Fruit fly (Drosophila melanogaster) whole organism, wandering third instar larva: ENCODE measurements around the gene Faa.

ENCODE experiments used
- CG9705 ChIP-seq: fragments of 200-800 bp; sonication (Bioruptor generic); optimal IDR thresholded peaks from 2 replicates; lab custom pipeline; 2018; ENCODE audit warnings: missing biosample characterization, mild to moderate bottlenecking, missing genetic modification characterization
- CrebA ChIP-seq: fragments of 200-800 bp; sonication (Bioruptor generic); optimal IDR thresholded peaks from 2 replicates; lab custom pipeline; 2016; ENCODE audit warnings: missing biosample characterization, mild to moderate bottlenecking, missing genetic modification characterization, borderline replicate concordance
- Dfd ChIP-seq: fragments of >200 bp; optimal IDR thresholded peaks from 2 replicates; lab custom pipeline; 2017; ENCODE audit warnings: missing biosample characterization, missing genetic modification characterization
- Dif ChIP-seq: fragments of 200-275, 200-300 bp; sonication (Bioruptor generic); optimal IDR thresholded peaks from 2 replicates; lab custom pipeline; 2018; ENCODE audit warnings: missing biosample characterization, missing genetic modification characterization; ENCODE audit not compliant: partially characterized antibody
- GATAd ChIP-seq: sonication (Bioruptor generic); optimal IDR thresholded peaks from 2 replicates; lab custom pipeline; 2016; ENCODE audit warnings: missing biosample characterization, missing genetic modification characterization
- HLH106 ChIP-seq: fragments of 200-800 bp; optimal IDR thresholded peaks from 3 replicates; lab custom pipeline; 2019; ENCODE audit warnings: missing biosample characterization, mild to moderate bottlenecking, missing genetic modification characterization, moderate library complexity
- Hnf4 ChIP-seq: fragments of 200-800 bp; sonication (Bioruptor generic); optimal IDR thresholded peaks from 2 replicates; lab custom pipeline; 2016; ENCODE audit warnings: missing biosample characterization, mild to moderate bottlenecking, missing genetic modification characterization
- Jra ChIP-seq: sonication (Bioruptor generic); optimal IDR thresholded peaks from 2 replicates; lab custom pipeline; 2016; ENCODE audit warnings: missing biosample characterization, missing genetic modification characterization
- Mio ChIP-seq: sonication (Bioruptor generic); optimal IDR thresholded peaks from 2 replicates; lab custom pipeline; 2016; ENCODE audit warnings: missing biosample characterization, missing genetic modification characterization
- Myc ChIP-seq: fragments of >200 bp; optimal IDR thresholded peaks from 2 replicates; lab custom pipeline; 2017
- N ChIP-seq: fragments of >200 bp; optimal IDR thresholded peaks from 2 replicates; lab custom pipeline; 2018; ENCODE audit warnings: missing biosample characterization, missing external identifiers, missing genetic modification characterization
- OdsH ChIP-seq: fragments of 200-800 bp; sonication (Bioruptor generic); optimal IDR thresholded peaks from 2 replicates; lab custom pipeline; 2016; ENCODE audit warnings: missing biosample characterization, mild to moderate bottlenecking, missing genetic modification characterization
- Rel ChIP-seq, 2 experiments: fragments of 200-800 bp; sonication (Bioruptor generic) in 1 of 2; optimal IDR thresholded peaks; 2 replicates in 1 of 2; 3 replicates in 1 of 2; lab custom pipeline; 2016 to 2019; ENCODE audit warnings: mild to moderate bottlenecking in 2 of 2, missing biosample characterization in 2 of 2, missing genetic modification characterization in 2 of 2, moderate library complexity in 1 of 2
- Sp1 ChIP-seq: fragments of 200-800 bp; sonication (Bioruptor generic); optimal IDR thresholded peaks from 3 replicates; lab custom pipeline; 2019; ENCODE audit warnings: missing biosample characterization, mild to moderate bottlenecking, missing genetic modification characterization, moderate library complexity
- Vsx2 ChIP-seq: fragments of 200-300, 225-300 bp; sonication (Bioruptor generic); optimal IDR thresholded peaks from 2 replicates; lab custom pipeline; 2018; ENCODE audit warnings: missing biosample characterization, missing genetic modification characterization; ENCODE audit not compliant: partially characterized antibody
- brk ChIP-seq: fragments of 200-800 bp; sonication (Bioruptor generic); optimal IDR thresholded peaks from 2 replicates; lab custom pipeline; 2016; ENCODE audit warnings: missing biosample characterization, mild to moderate bottlenecking, missing genetic modification characterization
- dl ChIP-seq, 2 experiments: fragments of 175-275, 200-275 bp in 1 of 2; fragments of 200-275 bp in 1 of 2; sonication (Bioruptor generic); optimal IDR thresholded peaks; lab custom pipeline; 2018; ENCODE audit warnings: mild to moderate bottlenecking in 2 of 2, missing biosample characterization in 2 of 2, missing genetic modification characterization in 2 of 2, moderate library complexity in 2 of 2; ENCODE audit not compliant: partially characterized antibody in 2 of 2, insufficient read depth in 1 of 2
- dmrt93B ChIP-seq: fragments of 200-800 bp; sonication (Bioruptor generic); optimal IDR thresholded peaks from 2 replicates; lab custom pipeline; 2018; ENCODE audit warnings: missing biosample characterization, mild to moderate bottlenecking, missing genetic modification characterization
- dsf ChIP-seq: sonication (Bioruptor generic); optimal IDR thresholded peaks from 2 replicates; lab custom pipeline; 2016; ENCODE audit warnings: missing biosample characterization, missing genetic modification characterization, borderline replicate concordance
- ey ChIP-seq: fragments of 200-800 bp; sonication (Bioruptor generic); optimal IDR thresholded peaks from 2 replicates; lab custom pipeline; 2016; ENCODE audit warnings: missing biosample characterization, missing genetic modification characterization
- foxo ChIP-seq, 2 experiments: fragments of 200-800 bp; sonication (Bioruptor generic); optimal IDR thresholded peaks; 2 replicates in 1 of 2; 3 replicates in 1 of 2; lab custom pipeline; 2016 to 2017; ENCODE audit warnings: missing biosample characterization in 2 of 2, missing genetic modification characterization in 2 of 2
- lola ChIP-seq: fragments of >200 bp; optimal IDR thresholded peaks from 2 replicates; lab custom pipeline; 2017; ENCODE audit warnings: missing biosample characterization, missing genetic modification characterization
- pan ChIP-seq: fragments of >200 bp; optimal IDR thresholded peaks from 2 replicates; lab custom pipeline; 2017
- psq ChIP-seq: fragments of 200-800 bp; sonication (Bioruptor generic); optimal IDR thresholded peaks from 3 replicates; lab custom pipeline; 2017; ENCODE audit warnings: missing biosample characterization, mild to moderate bottlenecking, missing genetic modification characterization, moderate library complexity
- rgr ChIP-seq: fragments of 200-800 bp; sonication (Bioruptor generic); optimal IDR thresholded peaks from 3 replicates; lab custom pipeline; 2016; ENCODE audit warnings: missing biosample characterization, mild to moderate bottlenecking, missing genetic modification characterization
- sage ChIP-seq: fragments of 200-800 bp; sonication (Bioruptor generic); optimal IDR thresholded peaks from 2 replicates; lab custom pipeline; 2016; ENCODE audit warnings: missing biosample characterization, mild to moderate bottlenecking, missing genetic modification characterization
- sv ChIP-seq: fragments of 200-800 bp; sonication (Bioruptor generic); optimal IDR thresholded peaks from 3 replicates; lab custom pipeline; 2016; ENCODE audit warnings: missing biosample characterization, missing genetic modification characterization
- tai ChIP-seq: sonication (Bioruptor generic); optimal IDR thresholded peaks from 2 replicates; lab custom pipeline; 2016; ENCODE audit warnings: missing biosample characterization, missing genetic modification characterization
- usp ChIP-seq: fragments of >200 bp; optimal IDR thresholded peaks from 2 replicates; lab custom pipeline; 2017; ENCODE audit warnings: missing biosample characterization, missing genetic modification characterization

Faa gene

dm6 chr3L:4102496-4103257, 28.9 kb upstream of the Faa start, which contains the start of gene CG14995:
Gene CG14995, minus strand, starts transcription at chr3L:4103256.
- peak; percentile 40 for TF ChIP-seq sage (GFP tag; lab: Kevin White, UChicago)
- TF ChIP-seq Dif (GFP tag; lab: Kevin White, UChicago): peak; percentile 21
- TF ChIP-seq brk (GFP tag; lab: Kevin White, UChicago): peak; percentile 13
- TF ChIP-seq HLH106 (tag; lab: Kevin White, UChicago): no peak
- no peak for TF ChIP-seq lola (GFP tag; lab: Kevin White, UChicago)
- no peak for TF ChIP-seq Rel (GFP tag; optimal IDR thresholded peaks at IDR 0.05; lab: Kevin White, UChicago)
- peak; percentile 51 for TF ChIP-seq Rel (tag; optimal IDR thresholded peaks at IDR 0.05; lab: Kevin White, UChicago)
- peak; percentile 88 for TF ChIP-seq psq (GFP tag; lab: Kevin White, UChicago)
- peak; percentile 17 for TF ChIP-seq Hnf4 (GFP tag; lab: Kevin White, UChicago)
- TF ChIP-seq Sp1 (GFP tag; lab: Kevin White, UChicago): peak; percentile 31

- no peak for TF ChIP-seq Dif (GFP tag; lab: Kevin White, UChicago)
Observed at dm6 chr3L:4099194-4099593, 25.4 kb upstream of the Faa start.

- TF ChIP-seq pan: no peak
- TF ChIP-seq Dfd (GFP tag; lab: Kevin White, UChicago): no peak
- TF ChIP-seq dl (GFP tag; optimal IDR thresholded peaks at IDR 0.05; lab: Kevin White, UChicago; ENCODE audit: insufficient read depth in 1 of 2, partially characterized antibody in 2 of 2): no peak
- TF ChIP-seq Sp1 (GFP tag; lab: Kevin White, UChicago): no peak
- TF ChIP-seq usp (GFP tag; lab: Kevin White, UChicago): no peak
- TF ChIP-seq N (GFP tag; lab: Kevin White, UChicago): no peak
- no peak for TF ChIP-seq lola (GFP tag; lab: Kevin White, UChicago)
- no peak for TF ChIP-seq Jra (GFP tag; lab: Kevin White, UChicago)
- TF ChIP-seq ey (GFP tag; lab: Kevin White, UChicago): no peak
- TF ChIP-seq sv (GFP tag; lab: Kevin White, UChicago): no peak
- no peak for TF ChIP-seq tai (GFP tag; lab: Kevin White, UChicago)
- TF ChIP-seq Rel (GFP tag; optimal IDR thresholded peaks at IDR 0.05; lab: Kevin White, UChicago): no peak
- no peak for TF ChIP-seq Rel (tag; optimal IDR thresholded peaks at IDR 0.05; lab: Kevin White, UChicago)
- TF ChIP-seq dmrt93B: no peak
- TF ChIP-seq dsf (GFP tag; lab: Kevin White, UChicago): no peak
- TF ChIP-seq rgr (GFP tag; lab: Kevin White, UChicago): no peak
- TF ChIP-seq foxo (GFP tag; optimal IDR thresholded peaks at IDR 0.05; lab: Kevin White, UChicago): no peak
- no peak for TF ChIP-seq Hnf4 (GFP tag; lab: Kevin White, UChicago)
- TF ChIP-seq HLH106 (tag; lab: Kevin White, UChicago): no peak
Observed at dm6 chr3L:4096546-4096945, 22.8 kb upstream of the Faa start.

- TF ChIP-seq dl (GFP tag; optimal IDR thresholded peaks at IDR 0.05; lab: Kevin White, UChicago; ENCODE audit: insufficient read depth in 1 of 2, partially characterized antibody in 2 of 2) (no peak), N (GFP tag; lab: Kevin White, UChicago) (peak; percentile 87), Myc (lab: Kevin White, UChicago) (peak; percentile 95)
- TF ChIP-seq, all 38 proteins: peak for 2
Observed at dm6 chr3L:4092705-4093257, 19.0 kb upstream of the Faa start, which contains the start of gene CG14990. Gene CG14990, plus strand, starts transcription at chr3L:4093207.

- TF ChIP-seq Dfd (GFP tag; lab: Kevin White, UChicago): no peak
- peak; percentile 35 for TF ChIP-seq Vsx2
- TF ChIP-seq, all 38 proteins: peak for 1
Observed at dm6 chr3L:4088694-4089190, 15.0 kb upstream of the Faa start, which contains the start of gene Gad1. Gene Gad1, minus strand, starts transcription at chr3L:4088744.

- TF ChIP-seq rgr (GFP tag; lab: Kevin White, UChicago) (no peak), OdsH (GFP tag; lab: Kevin White, UChicago) (no peak), CG9705 (GFP tag; lab: Kevin White, UChicago) (no peak), Mio (GFP tag; lab: Kevin White, UChicago) (no peak), GATAd (GFP tag; lab: Kevin White, UChicago) (no peak), Hnf4 (GFP tag; lab: Kevin White, UChicago) (no peak), HLH106 (tag; lab: Kevin White, UChicago) (no peak), CrebA (GFP tag; lab: Kevin White, UChicago) (no peak), pan (no peak), Sp1 (GFP tag; lab: Kevin White, UChicago) (no peak)
Observed at dm6 chr3L:4087281-4087680, 13.5 kb upstream of the Faa start, which contains the start of gene CG14989. Gene CG14989, plus strand, starts transcription at chr3L:4087581.
